Worm (Caenorhabditis elegans): ENCODE measurements around the gene dnj-10.

DNA sequence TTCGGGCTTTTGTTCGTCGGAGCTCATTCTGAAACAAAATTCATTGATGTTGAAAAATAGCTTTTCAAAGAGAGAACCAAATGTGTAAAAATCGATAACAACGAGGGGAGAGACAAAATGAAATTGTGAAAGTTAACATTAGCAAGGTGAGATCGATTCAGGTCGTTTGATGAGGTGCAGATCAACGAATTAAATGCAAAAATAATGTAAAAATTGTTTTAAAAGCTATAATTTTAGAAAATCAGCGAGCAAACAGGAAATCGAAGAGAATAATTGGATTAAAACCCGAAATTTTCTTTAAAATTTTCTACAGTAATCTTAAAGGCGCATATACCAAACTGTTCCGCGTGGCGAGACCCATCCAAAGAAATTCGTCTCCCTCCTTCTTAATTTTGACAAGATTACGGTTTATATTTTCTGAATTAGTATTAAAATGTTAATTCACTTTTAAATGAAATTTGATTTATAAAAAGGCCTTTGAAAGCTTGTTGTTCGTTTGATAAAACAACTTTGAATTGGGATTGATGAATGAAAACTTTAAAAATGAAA, 12.5 kb upstream of the dnj-10 start, which contains the start of gene C13G5.2:
- TF ChIP-seq ztf-23 (GFP tag; IDR thresholded peaks at IDR 0.05) = no peak
- TF ChIP-seq flt-1 (GFP tag; IDR thresholded peaks at IDR 0.05) = no peak
- TF ChIP-seq med-1 (GFP tag; optimal IDR thresholded peaks at IDR 0.05; ENCODE audit: insufficient read depth) = no peak
- TF ChIP-seq ztf-29 (GFP tag; IDR thresholded peaks at IDR 0.05) = no peak
- TF ChIP-seq ref-1 (GFP tag; conservative IDR thresholded peaks at IDR 0.05) = no peak
- TF ChIP-seq tab-1 (GFP tag; IDR thresholded peaks at IDR 0.05) = no peak
- TF ChIP-seq T22C8.4 (GFP tag; IDR thresholded peaks at IDR 0.05) = peak; percentile 26; the same call in 1 of the 2 replicates
